Fruit fly (Drosophila melanogaster) whole organism, embryonic: ENCODE measurements around the gene CG7565.

Experiments used
- Atf3 ChIP-seq: fragments of 200-800 bp; sonication (Bioruptor generic); optimal IDR thresholded peaks from 3 replicates; lab custom pipeline; 2016; ENCODE audit warnings: missing biosample characterization, missing genetic modification characterization
- CG10979 ChIP-seq: fragments of 200-800 bp; sonication (Bioruptor generic); optimal IDR thresholded peaks from 2 replicates; lab custom pipeline; 2018; ENCODE audit warnings: missing biosample characterization, mild to moderate bottlenecking, missing genetic modification characterization, moderate library complexity
- CG12071 ChIP-seq: fragments of 200-800 bp; sonication (Bioruptor generic); optimal IDR thresholded peaks from 3 replicates; lab custom pipeline; 2018; ENCODE audit warnings: missing biosample characterization, mild to moderate bottlenecking, missing genetic modification characterization
- CG15011 ChIP-seq: fragments of 200-800 bp; sonication (Bioruptor generic); optimal IDR thresholded peaks from 3 replicates; lab custom pipeline; 2018; ENCODE audit warnings: missing biosample characterization, mild to moderate bottlenecking, missing genetic modification characterization
- CG16863 ChIP-seq: fragments of 200-800 bp; sonication (Bioruptor generic); optimal IDR thresholded peaks from 3 replicates; lab custom pipeline; 2016; ENCODE audit warnings: missing biosample characterization, missing genetic modification characterization
- CG17328 ChIP-seq: fragments of 200-800 bp; sonication (Bioruptor generic); IDR thresholded peaks from 2 replicates; pipeline ENCODE4 v1.3.6; 2022; ENCODE audit warnings: missing biosample characterization, missing genetic modification characterization
- CG17385 ChIP-seq: fragments of 200-800 bp; sonication (Bioruptor generic); optimal IDR thresholded peaks from 3 replicates; lab custom pipeline; 2018; ENCODE audit warnings: missing biosample characterization, mild to moderate bottlenecking, missing genetic modification characterization
- CG2116 ChIP-seq: fragments of 200-800 bp; sonication (Bioruptor generic); optimal IDR thresholded peaks from 3 replicates; lab custom pipeline; 2018; ENCODE audit warnings: missing biosample characterization, mild to moderate bottlenecking, missing genetic modification characterization
- CG2129 ChIP-seq: fragments of 200-800 bp; sonication (Bioruptor generic); IDR thresholded peaks from 2 replicates; pipeline ENCODE4 v1.3.6; 2022; ENCODE audit warnings: missing biosample characterization, missing genetic modification characterization; ENCODE audit not compliant: partially characterized antibody
- CG2678 ChIP-seq: fragments of 200-800 bp; sonication (Bioruptor generic); optimal IDR thresholded peaks from 3 replicates; lab custom pipeline; 2019; ENCODE audit warnings: missing biosample characterization, mild to moderate bottlenecking, missing genetic modification characterization, moderate library complexity
- CG2875 ChIP-seq: fragments of 200-800 bp; sonication (Bioruptor generic); optimal IDR thresholded peaks from 2 replicates; lab custom pipeline; 2017; ENCODE audit warnings: missing biosample characterization, mild to moderate bottlenecking, missing genetic modification characterization, missing genetic modification reagents
- CG34224 ChIP-seq: fragments of 200-800 bp; sonication (Bioruptor generic); IDR thresholded peaks from 3 replicates; pipeline ENCODE4 v1.3.6; 2022; ENCODE audit warnings: missing biosample characterization, missing genetic modification characterization; ENCODE audit not compliant: partially characterized antibody
- CG34422 ChIP-seq: fragments of 200-800 bp; sonication (Bioruptor generic); IDR thresholded peaks from 3 replicates; pipeline ENCODE4 v1.3.6; 2022; ENCODE audit warnings: missing biosample characterization, missing genetic modification characterization
- CG3995 ChIP-seq: fragments of 200-800 bp; sonication (Bioruptor generic); optimal IDR thresholded peaks from 3 replicates; lab custom pipeline; 2016; ENCODE audit warnings: missing biosample characterization, missing genetic modification characterization
- CG4360 ChIP-seq: fragments of 200-800 bp; sonication (Bioruptor generic); IDR thresholded peaks from 2 replicates; pipeline ENCODE4 v1.3.6; 2022; ENCODE audit warnings: missing biosample characterization, missing genetic modification characterization
- CG4854 ChIP-seq: fragments of 200-800 bp; sonication (Bioruptor generic); optimal IDR thresholded peaks from 2 replicates; lab custom pipeline; 2016; ENCODE audit warnings: missing biosample characterization, missing genetic modification characterization, inconsistent platforms
- Camta ChIP-seq: fragments of 200-800 bp; sonication (Bioruptor generic); optimal IDR thresholded peaks from 2 replicates; lab custom pipeline; 2016; ENCODE audit warnings: missing biosample characterization, missing genetic modification characterization
- E2f2 ChIP-seq: fragments of 200-800 bp; sonication (Bioruptor generic); IDR thresholded peaks from 2 replicates; pipeline ENCODE4 v1.3.6; 2022; ENCODE audit warnings: missing biosample characterization, missing genetic modification characterization
- Ets65A ChIP-seq: fragments of 200-800 bp; sonication (Bioruptor generic); peaks from one replicate; lab custom pipeline; 2016; ENCODE audit warnings: missing biosample characterization, missing genetic modification characterization
- Gug ChIP-seq: fragments of 200-800 bp; sonication (Bioruptor generic); IDR thresholded peaks from 4 replicates; pipeline ENCODE4 v1.3.6; 2022; ENCODE audit warnings: missing biosample characterization, missing genetic modification characterization
- MBD-R2 ChIP-seq: fragments of 200-800 bp; sonication (Bioruptor generic); IDR thresholded peaks from 2 replicates; pipeline ENCODE4 v1.3.6; 2022; ENCODE audit warnings: missing biosample characterization, missing genetic modification characterization
- Med ChIP-seq: fragments of 200-800 bp; sonication (Bioruptor generic); peaks from one replicate; lab custom pipeline; 2016; ENCODE audit warnings: missing biosample characterization, missing genetic modification characterization, mild to moderate bottlenecking, inconsistent platforms, moderate library complexity
- Neu2 ChIP-seq: fragments of 200-800 bp; sonication (Bioruptor generic); optimal IDR thresholded peaks from 3 replicates; lab custom pipeline; 2016; ENCODE audit warnings: missing biosample characterization, missing genetic modification characterization, borderline replicate concordance
- NfI ChIP-seq: fragments of 200-800 bp; sonication (Bioruptor generic); optimal IDR thresholded peaks from 3 replicates; lab custom pipeline; 2018; ENCODE audit warnings: missing biosample characterization, mild to moderate bottlenecking, missing genetic modification characterization, moderate library complexity
- Rfx ChIP-seq: fragments of 200-800 bp; sonication (Bioruptor generic); IDR thresholded peaks from 2 replicates; pipeline ENCODE4 v1.3.6; 2022; ENCODE audit warnings: missing biosample characterization, missing genetic modification characterization
- Trl ChIP-seq, 3 experiments: fragments of >200 bp in 2 of 3; fragments of 200-800 bp in 1 of 3; sonication (Bioruptor generic) in 1 of 3; optimal IDR thresholded peaks; 2 replicates in 1 of 3; 3 replicates in 2 of 3; lab custom pipeline; 2016 to 2017; ENCODE audit warnings: missing biosample characterization in 1 of 3, missing genetic modification characterization in 1 of 3
- bsh ChIP-seq, 2 experiments: fragments of 200-800 bp; sonication (Bioruptor generic); optimal IDR thresholded peaks; 2 replicates each; lab custom pipeline; 2017 to 2018; ENCODE audit warnings: mild to moderate bottlenecking in 2 of 2, missing biosample characterization in 2 of 2, missing genetic modification characterization in 2 of 2, moderate library complexity in 1 of 2
- cas ChIP-seq: fragments of 200-800 bp; sonication (Bioruptor generic); IDR thresholded peaks from 2 replicates; pipeline ENCODE4 v1.3.6; 2022; ENCODE audit warnings: missing biosample characterization, missing genetic modification characterization
- crol ChIP-seq: fragments of 200-800 bp; sonication (Bioruptor generic); IDR thresholded peaks from 2 replicates; pipeline ENCODE4 v1.3.6; 2022; ENCODE audit warnings: missing biosample characterization, missing genetic modification characterization
- exex ChIP-seq: fragments of 200-800 bp; sonication (Bioruptor generic); optimal IDR thresholded peaks from 4 replicates; lab custom pipeline; 2018; ENCODE audit warnings: missing biosample characterization, mild to moderate bottlenecking, missing genetic modification characterization, moderate library complexity
- eyg ChIP-seq: fragments of 200-800 bp; sonication (Bioruptor generic); optimal IDR thresholded peaks from 3 replicates; lab custom pipeline; 2016; ENCODE audit warnings: missing biosample characterization, missing genetic modification characterization
- grn ChIP-seq: fragments of 200-800 bp; sonication (Bioruptor generic); optimal IDR thresholded peaks from 3 replicates; lab custom pipeline; 2017; ENCODE audit warnings: missing biosample characterization, missing genetic modification characterization
- insv ChIP-seq, 2 experiments: fragments of 200-800 bp; sonication (Bioruptor generic); optimal IDR thresholded peaks; 3 replicates each; lab custom pipeline; 2016 to 2018; ENCODE audit warnings: missing biosample characterization in 2 of 2, missing genetic modification characterization in 2 of 2
- mirr ChIP-seq: fragments of 200-800 bp; sonication (Bioruptor generic); optimal IDR thresholded peaks from 3 replicates; lab custom pipeline; 2018; ENCODE audit warnings: missing biosample characterization, mild to moderate bottlenecking, missing genetic modification characterization
- nerfin-1 ChIP-seq: fragments of 200-800 bp; sonication (Bioruptor generic); optimal IDR thresholded peaks from 3 replicates; lab custom pipeline; 2019; ENCODE audit warnings: missing biosample characterization, mild to moderate bottlenecking, missing genetic modification characterization, moderate library complexity
- nmo ChIP-seq: fragments of 200-800 bp; sonication (Bioruptor generic); optimal IDR thresholded peaks from 2 replicates; lab custom pipeline; 2018; ENCODE audit warnings: missing biosample characterization, mild to moderate bottlenecking, missing genetic modification characterization, moderate library complexity
- pho ChIP-seq: fragments of 200-800 bp; sonication (Bioruptor generic); optimal IDR thresholded peaks from 2 replicates; lab custom pipeline; 2016; ENCODE audit warnings: missing biosample characterization, missing genetic modification characterization
- pnt ChIP-seq: fragments of 200-800 bp; sonication (Bioruptor generic); optimal IDR thresholded peaks from 3 replicates; lab custom pipeline; 2016; ENCODE audit warnings: missing biosample characterization, missing genetic modification characterization
- pros ChIP-seq: fragments of 200-800 bp; sonication (Bioruptor generic); optimal IDR thresholded peaks from 3 replicates; lab custom pipeline; 2019; ENCODE audit warnings: missing biosample characterization, mild to moderate bottlenecking, missing genetic modification characterization, moderate library complexity
- ranshi ChIP-seq: fragments of 200-800 bp; sonication (Bioruptor generic); IDR thresholded peaks from 2 replicates; pipeline ENCODE4 v1.3.6; 2022; ENCODE audit warnings: missing biosample characterization, missing genetic modification characterization
- salm ChIP-seq: fragments of 200-800 bp; sonication (Bioruptor generic); optimal IDR thresholded peaks from 2 replicates; lab custom pipeline; 2018; ENCODE audit warnings: missing biosample characterization, mild to moderate bottlenecking, missing genetic modification characterization
- sens ChIP-seq: fragments of 200-800 bp; sonication (Bioruptor generic); peaks from one replicate; lab custom pipeline; 2016; ENCODE audit warnings: missing biosample characterization, missing genetic modification characterization
- sima ChIP-seq: fragments of 200-800 bp; sonication (Bioruptor generic); optimal IDR thresholded peaks from 2 replicates; lab custom pipeline; 2016; ENCODE audit warnings: missing biosample characterization, missing genetic modification characterization
- sisA ChIP-seq: fragments of 200-800 bp; sonication (Bioruptor generic); IDR thresholded peaks from 2 replicates; pipeline ENCODE4 v1.3.6; 2022; ENCODE audit warnings: missing biosample characterization, missing genetic modification characterization
- slp2 ChIP-seq: fragments of 200-800 bp; sonication (Bioruptor generic); optimal IDR thresholded peaks from 2 replicates; lab custom pipeline; 2016; ENCODE audit warnings: missing biosample characterization, missing genetic modification characterization
- sna ChIP-seq: fragments of 200-800 bp; sonication (Bioruptor generic); IDR thresholded peaks from 2 replicates; pipeline ENCODE4 v1.3.6; 2022; ENCODE audit warnings: missing biosample characterization, missing genetic modification characterization; ENCODE audit not compliant: partially characterized antibody
- stwl ChIP-seq: fragments of 200-800 bp; sonication (Bioruptor generic); optimal IDR thresholded peaks from 3 replicates; lab custom pipeline; 2018; ENCODE audit warnings: missing biosample characterization, mild to moderate bottlenecking, missing genetic modification characterization, moderate library complexity
- tap ChIP-seq: fragments of 200-800 bp; optimal IDR thresholded peaks from 3 replicates; lab custom pipeline; 2019; ENCODE audit warnings: missing biosample characterization, mild to moderate bottlenecking, missing genetic modification characterization, moderate library complexity
- unc-4 ChIP-seq: fragments of 200-800 bp; sonication (Bioruptor generic); IDR thresholded peaks from 2 replicates; pipeline ENCODE4 v1.3.6; 2022; ENCODE audit warnings: missing biosample characterization, missing genetic modification characterization; ENCODE audit not compliant: partially characterized antibody
- z ChIP-seq: fragments of 200-800 bp; sonication (Bioruptor generic); IDR thresholded peaks from 3 replicates; pipeline ENCODE4 v1.3.6; 2022; ENCODE audit warnings: missing biosample characterization, missing genetic modification characterization
- zfh2 ChIP-seq: fragments of 200-800 bp; sonication (Bioruptor generic); optimal IDR thresholded peaks from 2 replicates; lab custom pipeline; 2016; ENCODE audit warnings: missing biosample characterization, missing genetic modification characterization

Gene CG7565

dm6 chr3L:8071693-8072260 lies 19.8 kb downstream of the CG7565 start (continued):
- no peak for TF ChIP-seq grn (GFP tag; lab: Kevin White, UChicago)
- 0 out of 2 replicates have a peak, but pooled peaks have one; percentile 18 for TF ChIP-seq Rfx (GFP tag; lab: Robert Waterston, UW)
- TF ChIP-seq Camta (GFP tag; lab: Kevin White, UChicago) = no peak
- TF ChIP-seq Med (GFP tag; lab: Kevin White, UChicago) = peak; percentile 70
- TF ChIP-seq CG16863 (GFP tag; lab: Kevin White, UChicago) = no peak
- TF ChIP-seq salm (tag; lab: Kevin White, UChicago) = no peak
- TF ChIP-seq pnt (GFP tag; lab: Kevin White, UChicago) = no peak
- no peak for TF ChIP-seq slp2
- no peak for TF ChIP-seq mirr
- TF ChIP-seq nmo (GFP tag; lab: Kevin White, UChicago) = no peak
- peak; percentile 9 for TF ChIP-seq stwl (tag; lab: Kevin White, UChicago)
- no peak for TF ChIP-seq CG12071 (GFP tag; lab: Kevin White, UChicago)
- TF ChIP-seq pros (GFP tag; lab: Kevin White, UChicago) = no peak
- TF ChIP-seq exex (tag; lab: Kevin White, UChicago) = no peak
- TF ChIP-seq pho = no peak
- no peak for TF ChIP-seq CG34422 (GFP tag; lab: Robert Waterston, UW)
- no peak for TF ChIP-seq Trl (optimal IDR thresholded peaks at IDR 0.05; lab: Kevin White, UChicago)
- no peak for TF ChIP-seq Trl (GFP tag; optimal IDR thresholded peaks at IDR 0.05; lab: Kevin White, UChicago)
- no peak for TF ChIP-seq tap (tag; lab: Kevin White, UChicago)
- TF ChIP-seq CG17385 = no peak
- TF ChIP-seq z (GFP tag; lab: Robert Waterston, UW) = no peak
- no peak for TF ChIP-seq CG4360
- no peak for TF ChIP-seq CG2129 (GFP tag; lab: Robert Waterston, UW)
- TF ChIP-seq sens (GFP tag; lab: Kevin White, UChicago) = peak; percentile 41
- TF ChIP-seq CG10979 (tag; lab: Kevin White, UChicago) = no peak
- no peak for TF ChIP-seq CG15011 (GFP tag; lab: Kevin White, UChicago)
- peak; percentile 2 for TF ChIP-seq CG3995
- no peak for TF ChIP-seq Atf3 (GFP tag; lab: Kevin White, UChicago)
- TF ChIP-seq CG2875 (GFP tag; lab: Kevin White, UChicago) = no peak
- no peak for TF ChIP-seq nerfin-1 (tag; lab: Kevin White, UChicago)
- TF ChIP-seq crol (GFP tag; lab: Robert Waterston, UW) = peak; percentile 75
- no peak for TF ChIP-seq CG2116 (GFP tag; lab: Kevin White, UChicago)
- TF ChIP-seq sisA (GFP tag; lab: Robert Waterston, UW) = no peak
- no peak for TF ChIP-seq CG17328
- peak; percentile 17; the same call in 1 of the 3 replicates for TF ChIP-seq CG34224 (GFP tag; lab: Robert Waterston, UW)
- TF ChIP-seq Ets65A (GFP tag; lab: Kevin White, UChicago) = peak; percentile 88
- TF ChIP-seq CG2678 = no peak
- no peak for TF ChIP-seq ranshi (GFP tag; lab: Robert Waterston, UW)
- peak; percentile 85 for TF ChIP-seq E2f2 (GFP tag; lab: Robert Waterston, UW)
- no peak for TF ChIP-seq CG4854 (GFP tag; lab: Kevin White, UChicago)
- TF ChIP-seq NfI (GFP tag; lab: Kevin White, UChicago) = no peak
- TF ChIP-seq zfh2 (GFP tag; lab: Kevin White, UChicago) = no peak
- no peak for TF ChIP-seq insv (GFP tag; optimal IDR thresholded peaks at IDR 0.05; lab: Kevin White, UChicago)
- TF ChIP-seq Gug (GFP tag; lab: Robert Waterston, UW) = no peak
- no peak for TF ChIP-seq cas
- TF ChIP-seq eyg (GFP tag; lab: Kevin White, UChicago) = no peak
- TF ChIP-seq unc-4 (GFP tag; lab: Robert Waterston, UW) = no peak
- 0 out of 2 replicates have a peak, but pooled peaks have one; percentile 40 for TF ChIP-seq sna (GFP tag; lab: Robert Waterston, UW)
- TF ChIP-seq bsh (GFP tag; optimal IDR thresholded peaks at IDR 0.05; lab: Kevin White, UChicago) = no peak
- no peak for TF ChIP-seq sima (GFP tag; lab: Kevin White, UChicago)
- TF ChIP-seq Neu2 (GFP tag; lab: Kevin White, UChicago) = no peak
- no peak for TF ChIP-seq MBD-R2 (GFP tag; lab: Robert Waterston, UW)
